Fruit fly (Drosophila melanogaster): ENCODE results near the gene ACXD.

DNA sequence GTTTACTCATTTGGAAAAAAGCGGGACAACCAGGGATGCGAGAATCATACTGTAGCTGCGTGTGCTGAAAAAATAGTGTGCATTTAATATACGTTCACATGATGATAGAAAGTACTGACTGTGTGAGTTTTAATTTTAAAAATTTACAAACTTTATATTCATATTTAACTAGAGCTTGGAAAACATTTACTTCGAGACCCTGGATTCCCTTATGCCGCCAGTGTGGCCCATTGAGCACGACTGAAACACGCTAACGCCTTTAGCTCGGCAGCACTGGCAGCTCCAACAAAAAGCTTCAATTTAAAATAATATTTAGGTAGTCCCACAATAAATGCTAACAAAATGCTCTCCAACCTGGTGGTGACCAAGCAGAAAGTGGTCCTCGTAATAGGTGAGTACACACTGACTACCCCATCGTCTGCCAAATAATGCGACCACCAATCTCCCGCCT lies 20.0 kb downstream of the ACXD start, which contains the start of the genes CG1275 and Elp5:
- TF ChIP-seq Taf1 (GFP tag; IDR thresholded peaks at IDR 0.05) (peak; percentile 99), so (GFP tag; IDR thresholded peaks at IDR 0.05) (peak; percentile 99), CG30403 (GFP tag; optimal IDR thresholded peaks at IDR 0.05) (peak; percentile 99), tap (tag; optimal IDR thresholded peaks at IDR 0.05) (peak; percentile 99), CG31388 (GFP tag; optimal IDR thresholded peaks at IDR 0.05) (peak; percentile 88), CG2875 (GFP tag; optimal IDR thresholded peaks at IDR 0.05) (peak; percentile 97), h (optimal IDR thresholded peaks at IDR 0.05) (no peak), CG3847 (GFP tag; IDR thresholded peaks at IDR 0.05) (peak; percentile 100), fru (optimal IDR thresholded peaks at IDR 0.05) (no peak), CG18262 (tag; optimal IDR thresholded peaks at IDR 0.05) (peak; percentile 98), sc (optimal IDR thresholded peaks at IDR 0.05) (no peak), sc (GFP tag; optimal IDR thresholded peaks at IDR 0.05) (peak; percentile 95)
